Fruit fly (Drosophila melanogaster): ENCODE results near the gene Ddc.
A peak's percentile ranks its signal among the peaks of the same experiment; 100 is the strongest.

Ddc gene

DNA sequence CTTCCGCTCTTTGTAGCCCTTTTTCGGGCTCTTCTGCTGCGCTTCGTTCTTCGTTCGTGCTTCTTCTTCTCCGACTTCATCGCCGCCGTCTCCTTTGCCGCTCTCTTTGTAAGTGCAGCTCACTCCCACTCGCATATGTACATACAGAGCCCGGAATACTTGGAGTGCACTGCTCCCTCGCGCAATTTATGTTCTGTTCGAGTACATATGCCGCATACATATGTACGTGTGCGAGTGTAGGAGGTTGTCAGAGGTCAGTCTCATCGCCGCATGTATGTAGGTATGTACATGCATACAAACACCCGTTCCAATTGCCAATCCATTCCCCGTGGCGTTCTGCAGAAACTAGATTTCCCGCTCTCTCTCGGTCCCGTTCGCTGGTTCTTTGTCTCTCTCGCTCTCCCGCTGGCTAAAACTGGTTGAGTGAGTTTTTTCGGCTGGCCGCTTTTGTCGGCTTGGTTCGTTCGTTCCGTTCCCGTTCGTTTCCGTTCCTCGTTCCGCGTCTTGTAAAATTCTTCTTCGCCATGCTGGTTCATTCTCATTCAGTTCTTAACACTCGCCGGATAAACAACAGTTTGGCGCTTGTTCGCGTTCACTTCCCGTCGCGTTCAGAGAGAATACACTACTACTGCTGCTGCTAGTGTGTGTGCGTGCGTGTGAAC, 38.0 kb upstream of the Ddc start:
- TF ChIP-seq ovo (GFP tag; optimal IDR thresholded peaks at IDR 0.05) (peak; percentile 64), Mnt (GFP tag; optimal IDR thresholded peaks at IDR 0.05) (peak; percentile 82), tj (GFP tag; optimal IDR thresholded peaks at IDR 0.05) (peak; percentile 39), CG5204 (GFP tag; optimal IDR thresholded peaks at IDR 0.05) (no peak), CG11617 (GFP tag; optimal IDR thresholded peaks at IDR 0.05) (no peak), Clk (GFP tag; optimal IDR thresholded peaks at IDR 0.05) (no peak), cic (GFP tag; optimal IDR thresholded peaks at IDR 0.05) (peak; percentile 59), bab1 (GFP tag; optimal IDR thresholded peaks at IDR 0.05) (peak; percentile 48), kay (GFP tag; ENCODE audit: borderline replicate concordance) (no peak), Crg-1 (GFP tag; optimal IDR thresholded peaks at IDR 0.05) (no peak), CG7045 (GFP tag; optimal IDR thresholded peaks at IDR 0.05) (no peak), cnc (optimal IDR thresholded peaks at IDR 0.05) (no peak), CG14711 (tag; optimal IDR thresholded peaks at IDR 0.05) (peak; percentile 26), Hr96 (GFP tag; optimal IDR thresholded peaks at IDR 0.05) (peak; percentile 46), CG1620 (GFP tag; optimal IDR thresholded peaks at IDR 0.05) (no peak), CG7101 (tag; optimal IDR thresholded peaks at IDR 0.05) (peak; percentile 42), CG33017 (tag; optimal IDR thresholded peaks at IDR 0.05) (peak; percentile 32), toe (GFP tag; optimal IDR thresholded peaks at IDR 0.05) (no peak), CG12768 (GFP tag; optimal IDR thresholded peaks at IDR 0.05) (peak; percentile 59), pad (GFP tag; optimal IDR thresholded peaks at IDR 0.05) (peak; percentile 70)

DNA sequence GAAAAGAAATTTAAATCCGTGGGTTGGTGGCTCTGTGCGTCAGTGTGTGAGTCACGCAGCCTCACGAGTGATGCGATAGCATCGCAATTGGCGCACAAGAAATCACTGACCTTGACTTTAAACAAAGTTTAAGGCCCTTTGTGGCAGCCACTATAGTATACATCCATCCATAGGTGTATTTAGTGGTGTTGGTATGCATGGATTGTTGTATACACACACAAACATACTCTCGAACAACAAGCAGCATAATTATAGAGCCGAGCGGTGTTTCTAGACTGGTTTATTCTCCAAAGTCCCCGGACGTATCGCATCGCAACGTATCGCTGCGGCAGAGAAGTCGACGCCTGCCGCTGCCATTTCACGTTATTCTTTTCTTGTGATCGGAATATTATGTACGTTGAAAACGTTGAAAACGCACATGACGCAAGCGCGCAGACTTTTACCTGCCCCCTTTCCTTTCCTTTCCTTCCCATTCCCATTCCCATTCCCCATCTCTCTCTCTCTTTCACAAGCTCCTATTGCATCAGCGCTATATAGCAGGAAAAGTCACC, 36.7 kb upstream of the Ddc start:
- TF ChIP-seq kay (GFP tag; ENCODE audit: borderline replicate concordance) (no peak), tj (GFP tag; optimal IDR thresholded peaks at IDR 0.05) (no peak), Mnt (GFP tag; optimal IDR thresholded peaks at IDR 0.05) (no peak), bab1 (GFP tag; optimal IDR thresholded peaks at IDR 0.05) (peak; percentile 37)

DNA sequence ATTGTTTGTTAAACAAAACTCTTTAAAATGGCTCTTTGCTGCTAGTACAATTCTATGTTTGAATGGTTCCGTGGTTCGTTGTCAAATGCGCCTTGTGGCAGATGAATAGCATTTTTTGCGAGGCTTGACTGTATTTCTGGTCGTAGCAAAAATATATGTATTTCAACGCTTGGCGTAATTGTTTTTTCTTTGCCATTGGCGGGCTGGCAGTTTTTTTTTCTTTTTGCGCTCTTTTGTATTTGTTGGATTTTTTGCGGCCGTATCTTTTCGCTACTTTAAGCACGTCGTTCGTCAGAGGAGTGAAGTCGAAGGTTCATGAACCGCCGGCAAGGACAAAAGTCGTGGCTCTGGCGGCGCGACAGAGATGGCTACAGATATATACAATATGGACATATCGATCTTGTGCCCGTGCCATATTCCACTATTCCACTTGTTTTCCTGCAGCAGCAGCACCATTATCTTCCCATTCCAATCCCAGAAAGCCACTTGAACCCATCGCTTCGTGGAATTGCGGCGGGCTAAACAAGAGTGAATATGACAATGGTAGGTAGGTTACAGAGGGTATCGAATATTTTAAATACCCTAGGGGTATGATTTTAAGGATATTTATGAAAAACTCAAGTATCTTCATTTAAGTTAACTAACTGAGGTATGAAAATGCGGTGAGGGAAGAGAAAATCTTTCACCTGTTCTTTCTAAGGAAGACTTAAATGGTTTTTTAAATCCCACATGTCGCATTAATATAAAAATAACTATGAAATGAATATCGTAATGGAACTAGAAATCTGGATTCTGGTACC, 36.0 kb upstream of the Ddc start:
- TF ChIP-seq bab1 (GFP tag; optimal IDR thresholded peaks at IDR 0.05) (peak; percentile 57), CG5204 (GFP tag; optimal IDR thresholded peaks at IDR 0.05) (no peak), kay (GFP tag; ENCODE audit: borderline replicate concordance) (peak; percentile 48), cic (GFP tag; optimal IDR thresholded peaks at IDR 0.05) (no peak), tj (GFP tag; optimal IDR thresholded peaks at IDR 0.05) (peak; percentile 75)

DNA sequence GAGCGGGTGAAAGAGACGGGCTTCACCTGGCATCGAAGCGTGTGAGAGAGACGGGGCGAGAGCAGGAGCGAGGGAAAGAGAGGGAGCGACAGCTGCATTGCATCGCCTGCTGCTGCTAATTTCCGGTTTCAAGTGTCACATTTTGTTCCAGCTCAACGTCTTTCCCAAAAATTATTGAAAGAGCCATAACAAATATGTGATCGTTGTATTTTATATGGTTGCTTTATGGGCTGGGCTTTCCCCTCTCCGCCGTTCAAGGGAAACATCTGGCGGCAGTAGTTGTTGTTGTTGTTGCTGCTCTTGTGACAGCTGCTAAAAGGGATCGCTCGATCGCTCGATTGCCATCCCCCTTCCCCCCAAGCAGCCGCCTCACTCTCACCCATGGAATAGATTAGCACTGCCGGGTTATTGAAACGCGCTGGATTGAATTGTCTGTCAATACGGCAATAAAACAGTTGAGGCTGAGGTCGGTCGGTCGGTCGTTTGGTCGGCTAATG, 34.8 kb upstream of the Ddc start:
- TF ChIP-seq CG14711 (tag; optimal IDR thresholded peaks at IDR 0.05) = no peak
- no peak for TF ChIP-seq CG7045 (GFP tag; optimal IDR thresholded peaks at IDR 0.05)
- TF ChIP-seq kay (GFP tag; ENCODE audit: borderline replicate concordance) = no peak
- TF ChIP-seq CG33017 (tag; optimal IDR thresholded peaks at IDR 0.05) = no peak
- TF ChIP-seq Clk (GFP tag; optimal IDR thresholded peaks at IDR 0.05) = no peak
- TF ChIP-seq Hr96 (GFP tag; optimal IDR thresholded peaks at IDR 0.05) = no peak
- no peak for TF ChIP-seq cnc (optimal IDR thresholded peaks at IDR 0.05)
- no peak for TF ChIP-seq CG12768 (GFP tag; optimal IDR thresholded peaks at IDR 0.05)
- TF ChIP-seq toe (GFP tag; optimal IDR thresholded peaks at IDR 0.05) = no peak
- no peak for TF ChIP-seq CG7101 (tag; optimal IDR thresholded peaks at IDR 0.05)
- TF ChIP-seq CG5204 (GFP tag; optimal IDR thresholded peaks at IDR 0.05) = no peak

DNA sequence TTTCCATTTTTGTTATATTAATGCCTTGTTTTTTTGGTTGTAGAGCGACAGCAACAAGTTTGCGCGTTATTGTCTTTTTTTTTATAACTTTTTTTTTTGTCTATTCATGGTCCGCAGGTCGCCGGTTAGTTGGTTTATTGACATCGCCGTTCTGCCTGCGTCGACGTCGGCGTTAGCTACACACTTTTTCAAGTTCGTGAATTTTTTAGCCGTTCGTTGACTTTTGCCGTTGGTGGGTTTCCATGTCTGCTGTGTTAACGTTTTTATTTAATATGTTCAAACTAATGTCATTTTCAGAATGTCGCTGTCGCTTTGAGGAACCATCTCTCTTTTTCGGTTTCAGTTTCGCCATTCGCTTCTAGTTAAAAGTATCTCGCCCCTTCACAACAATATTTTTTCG, 26.5 kb upstream of the Ddc start:
- TF ChIP-seq CG7045 (GFP tag; optimal IDR thresholded peaks at IDR 0.05) = no peak
- peak; percentile 57 for TF ChIP-seq kay (GFP tag; ENCODE audit: borderline replicate concordance)
- no peak for TF ChIP-seq Hr96 (GFP tag; optimal IDR thresholded peaks at IDR 0.05)
- TF ChIP-seq Crg-1 (GFP tag; optimal IDR thresholded peaks at IDR 0.05) = no peak

DNA sequence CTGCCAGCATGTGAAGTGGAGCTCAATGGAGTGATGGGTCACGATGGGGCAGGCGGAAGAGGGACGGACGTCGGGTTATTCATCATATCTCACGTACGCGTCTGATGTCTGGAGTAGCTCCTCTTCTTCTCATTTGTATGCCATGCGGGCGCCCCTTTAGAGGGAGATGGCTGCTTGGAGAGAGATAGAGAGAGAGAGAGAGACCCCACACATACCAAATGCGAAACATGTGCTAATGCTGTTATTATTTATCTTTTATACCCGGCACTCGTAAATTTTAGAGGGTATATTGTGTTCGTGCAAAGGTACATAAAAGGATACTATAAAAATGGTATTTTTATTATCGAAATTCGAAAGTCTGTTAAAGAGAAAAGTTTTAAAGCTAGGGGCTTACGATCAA, 25.9 kb upstream of the Ddc start:
- no peak for TF ChIP-seq kay (GFP tag; ENCODE audit: borderline replicate concordance)
- no peak for TF ChIP-seq cic (GFP tag; optimal IDR thresholded peaks at IDR 0.05)
- TF ChIP-seq CG33017 (tag; optimal IDR thresholded peaks at IDR 0.05) = no peak
- TF ChIP-seq toe (GFP tag; optimal IDR thresholded peaks at IDR 0.05) = no peak
- no peak for TF ChIP-seq Crg-1 (GFP tag; optimal IDR thresholded peaks at IDR 0.05)
- no peak for TF ChIP-seq ovo (GFP tag; optimal IDR thresholded peaks at IDR 0.05)
- no peak for TF ChIP-seq CG7045 (GFP tag; optimal IDR thresholded peaks at IDR 0.05)
- no peak for TF ChIP-seq Clk (GFP tag; optimal IDR thresholded peaks at IDR 0.05)
- no peak for TF ChIP-seq CG7101 (tag; optimal IDR thresholded peaks at IDR 0.05)
- TF ChIP-seq Hr96 (GFP tag; optimal IDR thresholded peaks at IDR 0.05) = no peak
- no peak for TF ChIP-seq tj (GFP tag; optimal IDR thresholded peaks at IDR 0.05)
- TF ChIP-seq Mnt (GFP tag; optimal IDR thresholded peaks at IDR 0.05) = no peak
- no peak for TF ChIP-seq CG12768 (GFP tag; optimal IDR thresholded peaks at IDR 0.05)
- no peak for TF ChIP-seq CG1620 (GFP tag; optimal IDR thresholded peaks at IDR 0.05)
- TF ChIP-seq cnc (optimal IDR thresholded peaks at IDR 0.05) = no peak
- no peak for TF ChIP-seq CG11617 (GFP tag; optimal IDR thresholded peaks at IDR 0.05)
